Worm (Caenorhabditis elegans) whole organism, late embryonic: ENCODE data around the gene rop-1.

Experiments
- C08G9.2 ChIP-seq: sonication (generic microtip); optimal IDR thresholded peaks from 2 replicates; lab custom pipeline; 2016; ENCODE audit warnings: mild to moderate bottlenecking, missing genetic modification characterization, moderate library complexity, missing compliant biosample characterization
- C38D4.7 ChIP-seq: fragments of 200-800 bp; sonication (Bioruptor generic); optimal IDR thresholded peaks from 2 replicates; lab custom pipeline; 2018; ENCODE audit warnings: mild to moderate bottlenecking, missing genetic modification characterization, moderate library complexity, missing compliant biosample characterization
- F13H6.1 ChIP-seq: sonication (generic microtip); optimal IDR thresholded peaks from 2 replicates; lab custom pipeline; 2016; ENCODE audit warnings: missing genetic modification characterization, missing compliant biosample characterization
- T23F11.4 ChIP-seq: fragments of 200-800 bp; sonication (Bioruptor generic); optimal IDR thresholded peaks from 2 replicates; lab custom pipeline; 2018; ENCODE audit warnings: mild to moderate bottlenecking, missing genetic modification characterization, missing compliant biosample characterization
- ama-1 ChIP-seq: fragments of 150-350 bp; optimal IDR thresholded peaks from 2 replicates; lab custom pipeline; 2014
- ceh-14 ChIP-seq: sonication (generic microtip); optimal IDR thresholded peaks from 2 replicates; lab custom pipeline; 2016; ENCODE audit warnings: missing genotype, missing genetic modification characterization, missing compliant biosample characterization
- ceh-18 ChIP-seq: sonication (generic microtip); optimal IDR thresholded peaks from 2 replicates; lab custom pipeline; 2016; ENCODE audit warnings: missing genetic modification characterization, missing compliant biosample characterization
- ceh-30 ChIP-seq: fragments of 150-350 bp; optimal IDR thresholded peaks from 2 replicates; lab custom pipeline; 2014; ENCODE audit warnings: missing biosample characterization, missing genetic modification characterization
- ceh-6 ChIP-seq: fragments of 200-800 bp; sonication (Bioruptor generic); optimal IDR thresholded peaks from 2 replicates; lab custom pipeline; 2018; ENCODE audit warnings: mild to moderate bottlenecking, missing genetic modification characterization, missing compliant biosample characterization
- ceh-9 ChIP-seq: sonication (generic microtip); optimal IDR thresholded peaks from 2 replicates; lab custom pipeline; 2016; ENCODE audit warnings: mild to moderate bottlenecking, missing genetic modification characterization, inconsistent platforms, missing compliant biosample characterization
- che-1 ChIP-seq: sonication (generic microtip); optimal IDR thresholded peaks from 2 replicates; lab custom pipeline; 2016; ENCODE audit warnings: mild to moderate bottlenecking, missing genetic modification characterization, missing compliant biosample characterization
- dmd-4 ChIP-seq: sonication (generic microtip); optimal IDR thresholded peaks from 2 replicates; lab custom pipeline; 2016; ENCODE audit warnings: borderline replicate concordance, missing genetic modification characterization, missing compliant biosample characterization
- dve-1 ChIP-seq: sonication (generic microtip); optimal IDR thresholded peaks from 2 replicates; lab custom pipeline; 2017; ENCODE audit warnings: antibody characterized with exemption, mild to moderate bottlenecking, missing genetic modification characterization, missing compliant biosample characterization
- elt-2 ChIP-seq: sonication (generic microtip); optimal IDR thresholded peaks from 2 replicates; lab custom pipeline; 2016; ENCODE audit warnings: missing genetic modification reagents, missing genetic modification characterization, missing compliant biosample characterization
- elt-4 ChIP-seq: sonication (generic microtip); optimal IDR thresholded peaks from 2 replicates; lab custom pipeline; 2016; ENCODE audit warnings: missing genetic modification characterization, missing compliant biosample characterization
- ets-4 ChIP-seq: sonication (generic microtip); optimal IDR thresholded peaks from 2 replicates; lab custom pipeline; 2016; ENCODE audit warnings: missing genetic modification characterization, missing compliant biosample characterization
- eyg-1 ChIP-seq: sonication (generic microtip); optimal IDR thresholded peaks from 2 replicates; lab custom pipeline; 2016; ENCODE audit warnings: missing genotype, missing genetic modification characterization, missing compliant biosample characterization
- fkh-10 ChIP-seq: fragments of 150-350 bp; optimal IDR thresholded peaks from 2 replicates; lab custom pipeline; 2014; ENCODE audit warnings: missing biosample characterization, missing genetic modification reagents, missing genetic modification characterization
- hlh-15 ChIP-seq: sonication (generic microtip); optimal IDR thresholded peaks from 2 replicates; lab custom pipeline; 2016; ENCODE audit warnings: missing genetic modification characterization, missing compliant biosample characterization
- hlh-30 ChIP-seq: sonication (generic microtip); optimal IDR thresholded peaks from 2 replicates; lab custom pipeline; 2017; ENCODE audit warnings: antibody characterized with exemption, missing genetic modification characterization, missing compliant biosample characterization; ENCODE audit not compliant: insufficient read depth
- hlh-8 ChIP-seq: sonication (generic microtip); optimal IDR thresholded peaks from 2 replicates; lab custom pipeline; 2016; ENCODE audit warnings: missing genotype, missing genetic modification characterization, missing compliant biosample characterization
- madf-2 ChIP-seq: sonication (generic microtip); optimal IDR thresholded peaks from 2 replicates; lab custom pipeline; 2017; ENCODE audit warnings: missing genetic modification characterization, missing compliant biosample characterization
- mec-3 ChIP-seq: sonication (generic microtip); optimal IDR thresholded peaks from 2 replicates; lab custom pipeline; 2016; ENCODE audit warnings: borderline replicate concordance, missing genetic modification characterization, missing compliant biosample characterization
- nfya-1 ChIP-seq: sonication (generic microtip); optimal IDR thresholded peaks from 2 replicates; lab custom pipeline; 2017; ENCODE audit warnings: missing genetic modification characterization, mild to moderate bottlenecking, missing compliant biosample characterization, antibody characterized with exemption, moderate library complexity
- nhr-11 ChIP-seq: fragments of 150-350 bp; optimal IDR thresholded peaks from 2 replicates; lab custom pipeline; 2014; ENCODE audit warnings: missing biosample characterization, missing genetic modification characterization
- pat-9 ChIP-seq: fragments of 200-800 bp; sonication (Bioruptor generic); optimal IDR thresholded peaks from 2 replicates; lab custom pipeline; 2018; ENCODE audit warnings: mild to moderate bottlenecking, missing genetic modification characterization, moderate library complexity, missing compliant biosample characterization
- pha-4 ChIP-seq: fragments of 150-350 bp; optimal IDR thresholded peaks from 2 replicates; lab custom pipeline; 2018; ENCODE audit warnings: missing biosample characterization, missing genetic modification reagents, missing genetic modification characterization
- pqm-1 ChIP-seq: sonication (generic microtip); optimal IDR thresholded peaks from 2 replicates; lab custom pipeline; 2016; ENCODE audit warnings: missing genetic modification characterization, missing compliant biosample characterization
- rnt-1 ChIP-seq: sonication (generic microtip); optimal IDR thresholded peaks from 2 replicates; lab custom pipeline; 2016; ENCODE audit warnings: missing genetic modification characterization, missing compliant biosample characterization
- sdc-2 ChIP-seq: sonication (generic microtip); optimal IDR thresholded peaks from 2 replicates; lab custom pipeline; 2016; ENCODE audit warnings: missing genotype, missing genetic modification characterization, missing compliant biosample characterization
- tbx-2 ChIP-seq: sonication (generic microtip); optimal IDR thresholded peaks from 2 replicates; lab custom pipeline; 2016; ENCODE audit warnings: missing genetic modification characterization, missing compliant biosample characterization
- tbx-7 ChIP-seq: sonication (generic microtip); optimal IDR thresholded peaks from 2 replicates; lab custom pipeline; 2016; ENCODE audit warnings: missing genotype, missing genetic modification characterization, missing compliant biosample characterization
- ttx-3 ChIP-seq: sonication (generic microtip); optimal IDR thresholded peaks from 2 replicates; lab custom pipeline; 2016; ENCODE audit warnings: missing genetic modification reagents, missing genetic modification characterization, missing compliant biosample characterization
- unc-55 ChIP-seq: sonication (generic microtip); optimal IDR thresholded peaks from 2 replicates; lab custom pipeline; 2017; ENCODE audit warnings: missing biosample characterization, missing genetic modification reagents, missing genetic modification characterization
- unc-86 ChIP-seq: sonication (generic microtip); optimal IDR thresholded peaks from 2 replicates; lab custom pipeline; 2016; ENCODE audit warnings: missing genetic modification characterization, missing compliant biosample characterization
- ztf-16 ChIP-seq: sonication (generic microtip); optimal IDR thresholded peaks from 2 replicates; lab custom pipeline; 2017; ENCODE audit warnings: missing genetic modification characterization, missing compliant biosample characterization

The rop-1 gene

ce11 chrV:10289743-10290142 lies 34.9 kb upstream of the rop-1 start, which contains the start of gene B0024.15:
Gene B0024.15, plus strand, starts transcription at chrV:10290043.
- no peak for TF ChIP-seq unc-55 (GFP tag; lab: Kevin White, UChicago)
- no peak for TF ChIP-seq elt-2 (tag; lab: Kevin White, UChicago)
- no peak for TF ChIP-seq pat-9 (tag; lab: Kevin White, UChicago)
- no peak for TF ChIP-seq C08G9.2 (tag; lab: Kevin White, UChicago)
- no peak for TF ChIP-seq unc-86 (tag; lab: Kevin White, UChicago)
- TF ChIP-seq pqm-1 = no peak
- no peak for TF ChIP-seq ceh-30
- no peak for TF ChIP-seq ceh-14 (tag; lab: Kevin White, UChicago)
- no peak for TF ChIP-seq elt-4 (tag; lab: Kevin White, UChicago)
- TF ChIP-seq ceh-18 (tag; lab: Kevin White, UChicago) = no peak
- TF ChIP-seq ttx-3 (tag; lab: Kevin White, UChicago) = no peak
- no peak for TF ChIP-seq hlh-15 (tag; lab: Kevin White, UChicago)
- TF ChIP-seq dmd-4 (tag; lab: Kevin White, UChicago) = no peak
- TF ChIP-seq pha-4 (tag; lab: Kevin White, UChicago) = no peak
- no peak for TF ChIP-seq C38D4.7
- no peak for TF ChIP-seq F13H6.1 (tag; lab: Kevin White, UChicago)
- no peak for TF ChIP-seq rnt-1 (tag; lab: Kevin White, UChicago)

ce11 chrV:10287260-10287659 lies 32.4 kb upstream of the rop-1 start, which contains the start of gene B0024.3:
Gene B0024.3, plus strand, starts transcription at chrV:10287560.
- TF ChIP-seq ceh-6 = no peak
- no peak for TF ChIP-seq pha-4 (tag; lab: Kevin White, UChicago)
- TF ChIP-seq sdc-2 (tag; lab: Kevin White, UChicago) = no peak
- TF ChIP-seq ceh-14 (tag; lab: Kevin White, UChicago) = no peak
- no peak for TF ChIP-seq che-1 (tag; lab: Kevin White, UChicago)
- TF ChIP-seq dmd-4 (tag; lab: Kevin White, UChicago) = no peak
- TF ChIP-seq dve-1 = no peak
- no peak for TF ChIP-seq nhr-11 (tag; lab: Kevin White, UChicago)
- no peak for TF ChIP-seq pat-9 (tag; lab: Kevin White, UChicago)
- no peak for TF ChIP-seq ceh-18 (tag; lab: Kevin White, UChicago)
- TF ChIP-seq ceh-9 (tag; lab: Kevin White, UChicago) = no peak
- TF ChIP-seq ceh-30 = no peak
- no peak for TF ChIP-seq nfya-1 (tag; lab: Kevin White, UChicago)

ce11 chrV:10285853-10286252 lies 31.0 kb upstream of the rop-1 start:
- TF ChIP-seq mec-3 (tag; lab: Kevin White, UChicago) (no peak), ama-1 (lab: Kevin White, UChicago) (no peak), tbx-2 (no peak), ztf-16 (tag; lab: Kevin White, UChicago) (no peak), tbx-7 (tag; lab: Kevin White, UChicago) (no peak), elt-4 (tag; lab: Kevin White, UChicago) (no peak), hlh-30 (tag; lab: Kevin White, UChicago) (no peak), sdc-2 (tag; lab: Kevin White, UChicago) (no peak), hlh-8 (tag; lab: Kevin White, UChicago) (no peak), eyg-1 (tag; lab: Kevin White, UChicago) (no peak)

ce11 chrV:10283444-10283843 lies 28.6 kb upstream of the rop-1 start, which contains the start of gene lys-3:
Gene lys-3, minus strand, starts transcription at chrV:10283544.
- TF ChIP-seq hlh-8 (tag; lab: Kevin White, UChicago) (no peak), ets-4 (tag; lab: Kevin White, UChicago) (no peak), nhr-11 (tag; lab: Kevin White, UChicago) (no peak), F13H6.1 (tag; lab: Kevin White, UChicago) (no peak), madf-2 (tag; lab: Kevin White, UChicago) (no peak), T23F11.4 (GFP tag; lab: Kevin White, UChicago) (no peak), fkh-10 (GFP tag; lab: Kevin White, UChicago) (no peak), unc-86 (tag; lab: Kevin White, UChicago) (no peak), ceh-18 (tag; lab: Kevin White, UChicago) (no peak)
